Worm (Caenorhabditis elegans): ENCODE results near the gene F42G4.6.

F42G4.6 gene

ce11 chrII:13083752-13084214 is 4.6 kb downstream of the F42G4.6 start, which contains the start of the genes Y81G3A.1 and gcn-2:
Gene Y81G3A.1, minus strand, starts transcription at chrII:13083926.
Gene gcn-2, plus strand, starts transcription at chrII:13084164.
- TF ChIP-seq cog-1 (tag; optimal IDR thresholded peaks at IDR 0.05) (no peak), ztf-29 (GFP tag; IDR thresholded peaks at IDR 0.05) (no peak), T22C8.4 (GFP tag; IDR thresholded peaks at IDR 0.05) (no peak)

ce11 chrII:13085951-13086350 is 6.8 kb downstream of the F42G4.6 start:
- TF ChIP-seq ztf-29 (GFP tag; IDR thresholded peaks at IDR 0.05) = no peak

- TF ChIP-seq ref-1 (GFP tag; conservative IDR thresholded peaks at IDR 0.05) = no peak
- TF ChIP-seq cog-1 (tag; optimal IDR thresholded peaks at IDR 0.05) = no peak
- TF ChIP-seq klf-2 (GFP tag; conservative IDR thresholded peaks at IDR 0.05) = no peak
- no peak for TF ChIP-seq flt-1 (GFP tag; IDR thresholded peaks at IDR 0.05)
Measured at ce11 chrII:13091123-13091522, 11.9 kb downstream of the F42G4.6 start, which contains the start of gene Y81G3A.4. Gene Y81G3A.4, plus strand, starts transcription at chrII:13091423.

- no peak for TF ChIP-seq ref-1 (GFP tag; conservative IDR thresholded peaks at IDR 0.05)
- TF ChIP-seq T22C8.4 (GFP tag; IDR thresholded peaks at IDR 0.05) = no peak
Measured at ce11 chrII:13091857-13092256, 12.7 kb downstream of the F42G4.6 start.

- TF ChIP-seq ztf-23 (GFP tag; IDR thresholded peaks at IDR 0.05) = no peak
- TF ChIP-seq T22C8.4 (GFP tag; IDR thresholded peaks at IDR 0.05) = no peak
- TF ChIP-seq cog-1 (tag; optimal IDR thresholded peaks at IDR 0.05) = no peak
- TF ChIP-seq ref-1 (GFP tag; conservative IDR thresholded peaks at IDR 0.05) = no peak
- TF ChIP-seq ztf-29 (GFP tag; IDR thresholded peaks at IDR 0.05) = no peak
- no peak for TF ChIP-seq flt-1 (GFP tag; IDR thresholded peaks at IDR 0.05)
- no peak for TF ChIP-seq klf-2 (GFP tag; conservative IDR thresholded peaks at IDR 0.05)
- TF ChIP-seq med-1 (GFP tag; optimal IDR thresholded peaks at IDR 0.05; ENCODE audit: insufficient read depth) = no peak
- no peak for TF ChIP-seq tab-1 (GFP tag; IDR thresholded peaks at IDR 0.05)
Measured at ce11 chrII:13096345-13096744, 17.2 kb downstream of the F42G4.6 start.

ce11 chrII:13098175-13098574 is 19.0 kb downstream of the F42G4.6 start, which contains the start of gene col-86:
Gene col-86, minus strand, starts transcription at chrII:13098275.
- TF ChIP-seq flt-1 (GFP tag; IDR thresholded peaks at IDR 0.05) = no peak
- TF ChIP-seq T22C8.4 (GFP tag; IDR thresholded peaks at IDR 0.05) = no peak
- no peak for TF ChIP-seq med-1 (GFP tag; optimal IDR thresholded peaks at IDR 0.05; ENCODE audit: insufficient read depth)
- TF ChIP-seq tab-1 (GFP tag; IDR thresholded peaks at IDR 0.05) = no peak
- TF ChIP-seq klf-2 (GFP tag; conservative IDR thresholded peaks at IDR 0.05) = no peak
- TF ChIP-seq ztf-23 (GFP tag; IDR thresholded peaks at IDR 0.05) = no peak
- TF ChIP-seq ztf-29 (GFP tag; IDR thresholded peaks at IDR 0.05) = no peak
- TF ChIP-seq ref-1 (GFP tag; conservative IDR thresholded peaks at IDR 0.05) = no peak
- TF ChIP-seq cog-1 (tag; optimal IDR thresholded peaks at IDR 0.05) = no peak

- TF ChIP-seq flt-1 (GFP tag; IDR thresholded peaks at IDR 0.05) = no peak
Measured at ce11 chrII:13107719-13108118, 28.5 kb downstream of the F42G4.6 start, which contains the start of gene pqn-32. Gene pqn-32, plus strand, starts transcription at chrII:13108019.

ce11 chrII:13116710-13117109 is 37.5 kb downstream of the F42G4.6 start, which contains the start of gene rict-1:
Gene rict-1, minus strand, starts transcription at chrII:13116810.
- TF ChIP-seq tab-1 (GFP tag; IDR thresholded peaks at IDR 0.05) (no peak), ztf-23 (GFP tag; IDR thresholded peaks at IDR 0.05) (no peak), med-1 (GFP tag; optimal IDR thresholded peaks at IDR 0.05; ENCODE audit: insufficient read depth) (no peak), ztf-29 (GFP tag; IDR thresholded peaks at IDR 0.05) (no peak), ref-1 (GFP tag; conservative IDR thresholded peaks at IDR 0.05) (no peak), cog-1 (tag; optimal IDR thresholded peaks at IDR 0.05) (no peak)

- TF ChIP-seq klf-2 (GFP tag; conservative IDR thresholded peaks at IDR 0.05) (no peak), ztf-23 (GFP tag; IDR thresholded peaks at IDR 0.05) (peak; percentile 71), cog-1 (tag; optimal IDR thresholded peaks at IDR 0.05) (peak; percentile 53), tab-1 (GFP tag; IDR thresholded peaks at IDR 0.05) (no peak), flt-1 (GFP tag; IDR thresholded peaks at IDR 0.05) (peak; percentile 67)
Measured at ce11 chrII:13117135-13117534, 38.0 kb downstream of the F42G4.6 start, which contains the start of gene gfm-1. Gene gfm-1, plus strand, starts transcription at chrII:13117483.

ce11 chrII:13122720-13123119 is 43.5 kb downstream of the F42G4.6 start, which contains the start of gene bath-45:
Gene bath-45, plus strand, starts transcription at chrII:13123020.
- no peak for TF ChIP-seq ref-1 (GFP tag; conservative IDR thresholded peaks at IDR 0.05)
- TF ChIP-seq T22C8.4 (GFP tag; IDR thresholded peaks at IDR 0.05) = no peak
- TF ChIP-seq med-1 (GFP tag; optimal IDR thresholded peaks at IDR 0.05; ENCODE audit: insufficient read depth) = no peak
- TF ChIP-seq cog-1 (tag; optimal IDR thresholded peaks at IDR 0.05) = no peak
- no peak for TF ChIP-seq ztf-29 (GFP tag; IDR thresholded peaks at IDR 0.05)
- TF ChIP-seq flt-1 (GFP tag; IDR thresholded peaks at IDR 0.05) = no peak
- no peak for TF ChIP-seq tab-1 (GFP tag; IDR thresholded peaks at IDR 0.05)
- TF ChIP-seq klf-2 (GFP tag; conservative IDR thresholded peaks at IDR 0.05) = no peak
- TF ChIP-seq ztf-23 (GFP tag; IDR thresholded peaks at IDR 0.05) = no peak

ce11 chrII:13129602-13130001 is 50.4 kb downstream of the F42G4.6 start, which contains the start of gene F29C12.6:
Gene F29C12.6, plus strand, starts transcription at chrII:13129902.
- TF ChIP-seq T22C8.4 (GFP tag; IDR thresholded peaks at IDR 0.05) = no peak
- TF ChIP-seq ztf-23 (GFP tag; IDR thresholded peaks at IDR 0.05) = no peak
- no peak for TF ChIP-seq tab-1 (GFP tag; IDR thresholded peaks at IDR 0.05)
- TF ChIP-seq med-1 (GFP tag; optimal IDR thresholded peaks at IDR 0.05; ENCODE audit: insufficient read depth) = no peak

Data from whole organism, midembryonic.